Fruit fly (Drosophila melanogaster): Measurements from ENCODE around the gene CG31909.

CG31909 gene

DNA sequence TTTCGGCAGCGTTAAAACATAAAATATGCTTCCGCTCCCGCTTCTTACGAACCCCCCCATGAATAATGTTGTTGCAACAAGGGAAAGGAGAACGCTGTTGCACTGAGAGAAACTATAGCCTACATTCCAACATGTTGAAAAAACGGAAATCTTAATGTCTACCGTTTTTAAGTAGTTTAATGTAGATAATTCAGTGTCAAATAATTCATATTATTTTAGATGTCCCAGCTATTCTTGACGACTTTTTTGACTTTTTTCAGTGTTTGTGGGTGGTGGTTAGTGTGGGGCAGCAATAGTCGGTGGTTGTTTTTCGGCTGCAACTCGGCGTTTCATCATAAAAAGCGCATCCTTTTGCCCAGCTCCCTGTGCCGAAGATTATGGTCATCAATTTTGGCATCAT, 4.7 kb downstream of the CG31909 start (continued):
- TF ChIP-seq ems (GFP tag; optimal IDR thresholded peaks at IDR 0.05) (peak; percentile 43), ftz-f1 (GFP tag; optimal IDR thresholded peaks at IDR 0.05) (no peak), CG12659 (GFP tag; optimal IDR thresholded peaks at IDR 0.05) (peak; percentile 40), bcd (GFP tag; optimal IDR thresholded peaks at IDR 0.05) (peak; percentile 32), CG7357 (GFP tag; IDR thresholded peaks at IDR 0.05) (no peak), Ets97D (GFP tag; optimal IDR thresholded peaks at IDR 0.05) (no peak), CG12155 (GFP tag; optimal IDR thresholded peaks at IDR 0.05) (no peak), Usf (GFP tag; optimal IDR thresholded peaks at IDR 0.05) (no peak), Dfd (GFP tag; optimal IDR thresholded peaks at IDR 0.05) (no peak), NfI (GFP tag; optimal IDR thresholded peaks at IDR 0.05) (peak; percentile 5), sob (GFP tag; IDR thresholded peaks at IDR 0.05) (no peak), CG15696 (tag; optimal IDR thresholded peaks at IDR 0.05) (peak; percentile 34), CG31441 (GFP tag; IDR thresholded peaks at IDR 0.05) (peak; percentile 49), dmrt11E (tag; optimal IDR thresholded peaks at IDR 0.05) (peak; percentile 71), Pdp1 (GFP tag; optimal IDR thresholded peaks at IDR 0.05) (peak in 1 of 2 experiments; percentile 20), seq (GFP tag; IDR thresholded peaks at IDR 0.05) (no peak), CG1832 (GFP tag; optimal IDR thresholded peaks at IDR 0.05) (no peak), CG31388 (GFP tag; optimal IDR thresholded peaks at IDR 0.05) (no peak), CG12942 (GFP tag; optimal IDR thresholded peaks at IDR 0.05) (peak; percentile 4), knrl (GFP tag; IDR thresholded peaks at IDR 0.05; ENCODE audit: partially characterized antibody) (no peak), CG8281 (tag; optimal IDR thresholded peaks at IDR 0.05) (no peak), ab (GFP tag; optimal IDR thresholded peaks at IDR 0.05) (no peak), CG4328 (GFP tag; optimal IDR thresholded peaks at IDR 0.05) (no peak), abd-A (tag; optimal IDR thresholded peaks at IDR 0.05) (no peak), Doc2 (GFP tag; IDR thresholded peaks at IDR 0.05) (no peak), CG9609 (GFP tag; optimal IDR thresholded peaks at IDR 0.05) (peak; percentile 35), CG16813 (GFP tag; IDR thresholded peaks at IDR 0.05; ENCODE audit: partially characterized antibody) (no peak), C15 (GFP tag; IDR thresholded peaks at IDR 0.05) (no peak), mam (GFP tag; optimal IDR thresholded peaks at IDR 0.05) (no peak), CG2120 (GFP tag; optimal IDR thresholded peaks at IDR 0.05) (peak; percentile 32), NC2β (GFP tag; optimal IDR thresholded peaks at IDR 0.05) (peak; percentile 26), zen2 (GFP tag; IDR thresholded peaks at IDR 0.05; ENCODE audit: partially characterized antibody) (no peak), Awh (GFP tag; IDR thresholded peaks at IDR 0.05) (no peak), CG7839 (tag; optimal IDR thresholded peaks at IDR 0.05) (peak; percentile 65), CG30020 (tag; optimal IDR thresholded peaks at IDR 0.05) (no peak), cato (GFP tag; optimal IDR thresholded peaks at IDR 0.05; ENCODE audit: borderline replicate concordance) (no peak), Hand (GFP tag; optimal IDR thresholded peaks at IDR 0.05) (no peak), Lhr (GFP tag; optimal IDR thresholded peaks at IDR 0.05) (no peak), CG30403 (GFP tag; optimal IDR thresholded peaks at IDR 0.05) (peak; percentile 56), HLH3B (GFP tag; IDR thresholded peaks at IDR 0.05) (peak; percentile 66), CG5180 (GFP tag; optimal IDR thresholded peaks at IDR 0.05) (peak; percentile 35), dm (GFP tag; optimal IDR thresholded peaks at IDR 0.05) (no peak), MBD-R2 (GFP tag; IDR thresholded peaks at IDR 0.05) (no peak), BtbVII (GFP tag; optimal IDR thresholded peaks at IDR 0.05) (no peak), Fer3 (tag; optimal IDR thresholded peaks at IDR 0.05) (no peak), CG12391 (tag; optimal IDR thresholded peaks at IDR 0.05) (peak; percentile 72), CG7786 (GFP tag; optimal IDR thresholded peaks at IDR 0.05) (peak; percentile 50), Nf-YB (GFP tag; optimal IDR thresholded peaks at IDR 0.05) (no peak), CG8944 (GFP tag; optimal IDR thresholded peaks at IDR 0.05) (no peak), CG4820 (GFP tag; optimal IDR thresholded peaks at IDR 0.05) (peak; percentile 22), chinmo (GFP tag; IDR thresholded peaks at IDR 0.05; ENCODE audit: partially characterized antibody) (0 out of 4 replicates have a peak, but pooled peaks have one; percentile 18)
